Fruit fly (Drosophila melanogaster) whole organism, adult: Measurements from ENCODE around the gene Xport-A.
A peak's percentile ranks its signal among the peaks of the same experiment; 100 is the strongest.

Source experiments
- CG11617 ChIP-seq: fragments of 200-800 bp; sonication (Bioruptor generic); optimal IDR thresholded peaks from 2 replicates; lab custom pipeline; 2017; ENCODE audit warnings: mild to moderate bottlenecking, missing biosample characterization, missing genetic modification reagents, missing genetic modification characterization
- CG12768 ChIP-seq: fragments of 200-800 bp; sonication (Bioruptor generic); optimal IDR thresholded peaks from 2 replicates; lab custom pipeline; 2017; ENCODE audit warnings: missing biosample characterization, missing genetic modification characterization, mild to moderate bottlenecking, moderate library complexity, missing genetic modification reagents
- CG14711 ChIP-seq: fragments of 200-800 bp; sonication (Bioruptor generic); optimal IDR thresholded peaks from 2 replicates; lab custom pipeline; 2018; ENCODE audit warnings: missing biosample characterization, mild to moderate bottlenecking, missing genetic modification characterization, moderate library complexity
- CG1620 ChIP-seq: fragments of 200-800 bp; sonication (Bioruptor generic); optimal IDR thresholded peaks from 2 replicates; lab custom pipeline; 2016; ENCODE audit warnings: missing biosample characterization, missing genetic modification characterization
- CG33017 ChIP-seq: fragments of 200-800 bp; sonication (Bioruptor generic); optimal IDR thresholded peaks from 2 replicates; lab custom pipeline; 2018; ENCODE audit warnings: missing biosample characterization, mild to moderate bottlenecking, missing genetic modification characterization, moderate library complexity
- CG5204 ChIP-seq: fragments of 200-800 bp; sonication (Bioruptor generic); optimal IDR thresholded peaks from 2 replicates; lab custom pipeline; 2016; ENCODE audit warnings: missing biosample characterization, missing genetic modification characterization
- CG7045 ChIP-seq: fragments of 200-800 bp; sonication (Bioruptor generic); optimal IDR thresholded peaks from 2 replicates; lab custom pipeline; 2017; ENCODE audit warnings: missing biosample characterization, mild to moderate bottlenecking, missing genetic modification characterization
- CG7101 ChIP-seq: fragments of 200-800 bp; sonication (Bioruptor generic); optimal IDR thresholded peaks from 2 replicates; lab custom pipeline; 2018; ENCODE audit warnings: missing biosample characterization, mild to moderate bottlenecking, missing genetic modification characterization, moderate library complexity
- Clk ChIP-seq: fragments of 200-800 bp; sonication (Bioruptor generic); optimal IDR thresholded peaks from 2 replicates; lab custom pipeline; 2017; ENCODE audit warnings: missing biosample characterization, missing genetic modification characterization
- Crg-1 ChIP-seq: fragments of 200-800 bp; sonication (Bioruptor generic); optimal IDR thresholded peaks from 2 replicates; lab custom pipeline; 2016; ENCODE audit warnings: missing biosample characterization, missing genetic modification characterization
- Hr96 ChIP-seq: fragments of 200-800 bp; sonication (Bioruptor generic); optimal IDR thresholded peaks from 2 replicates; lab custom pipeline; 2016; ENCODE audit warnings: missing biosample characterization, missing genetic modification characterization
- Mnt ChIP-seq: fragments of 200-800 bp; sonication (Bioruptor generic); optimal IDR thresholded peaks from 2 replicates; lab custom pipeline; 2016; ENCODE audit warnings: missing biosample characterization, mild to moderate bottlenecking, missing genetic modification characterization
- bab1 ChIP-seq: fragments of 200-800 bp; sonication (Bioruptor generic); optimal IDR thresholded peaks from 3 replicates; lab custom pipeline; 2019; ENCODE audit warnings: missing biosample characterization, mild to moderate bottlenecking, missing genetic modification characterization, moderate library complexity
- cic ChIP-seq: fragments of 200-800 bp; sonication (Bioruptor generic); optimal IDR thresholded peaks from 2 replicates; lab custom pipeline; 2017; ENCODE audit warnings: missing biosample characterization, mild to moderate bottlenecking, missing genetic modification characterization, moderate library complexity
- cnc ChIP-seq, 2 experiments: fragments of >200 bp; optimal IDR thresholded peaks; 2 replicates each; lab custom pipeline; 2017
- kay ChIP-seq: fragments of 200-800 bp; sonication (Bioruptor generic); peaks from one replicate; lab custom pipeline; 2016; ENCODE audit warnings: missing biosample characterization, missing genetic modification characterization, borderline replicate concordance
- ovo ChIP-seq: fragments of 200-800 bp; sonication (Bioruptor generic); optimal IDR thresholded peaks from 2 replicates; lab custom pipeline; 2016; ENCODE audit warnings: missing biosample characterization, missing genetic modification characterization
- pad ChIP-seq: fragments of 200-800 bp; sonication (Bioruptor generic); optimal IDR thresholded peaks from 3 replicates; lab custom pipeline; 2017; ENCODE audit warnings: missing biosample characterization, missing genetic modification characterization, mild to moderate bottlenecking, moderate library complexity, missing genetic modification reagents
- tj ChIP-seq: fragments of 200-800 bp; sonication (Bioruptor generic); optimal IDR thresholded peaks from 3 replicates; lab custom pipeline; 2017; ENCODE audit warnings: missing biosample characterization, mild to moderate bottlenecking, missing genetic modification characterization, moderate library complexity
- toe ChIP-seq: fragments of 200-800 bp; sonication (Bioruptor generic); optimal IDR thresholded peaks from 2 replicates; lab custom pipeline; 2016; ENCODE audit warnings: missing biosample characterization, missing genetic modification characterization

Gene Xport-A

DNA sequence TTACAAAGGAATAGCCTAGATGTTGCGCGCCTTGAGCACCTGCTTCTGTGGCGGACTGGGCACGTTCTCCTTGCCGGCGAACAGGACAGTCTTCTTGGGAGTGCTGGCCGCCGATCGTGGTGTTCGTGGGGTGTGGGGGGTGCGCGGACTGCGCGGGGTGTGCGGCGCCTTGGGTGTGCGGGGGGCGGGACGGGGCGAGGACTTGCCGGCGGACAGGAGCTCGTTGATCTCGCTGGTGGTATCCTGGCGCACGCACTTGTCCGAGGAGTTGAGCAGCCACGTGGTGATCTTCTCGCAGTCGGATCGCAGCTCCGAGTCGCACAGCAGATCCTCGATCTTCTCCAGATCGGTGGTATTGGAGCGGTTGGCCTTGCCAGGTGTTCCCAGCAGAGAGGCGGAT is 17.0 kb upstream of the Xport-A start:
- TF ChIP-seq CG7101 (tag; lab: Kevin White, UChicago) (no peak), CG5204 (GFP tag; lab: Kevin White, UChicago) (no peak), CG14711 (tag; lab: Kevin White, UChicago) (no peak), CG33017 (tag; lab: Kevin White, UChicago) (no peak), CG11617 (no peak), ovo (GFP tag; lab: Kevin White, UChicago) (no peak), bab1 (GFP tag; lab: Kevin White, UChicago) (no peak), Crg-1 (GFP tag; lab: Kevin White, UChicago) (no peak), cic (GFP tag; lab: Kevin White, UChicago) (no peak), pad (GFP tag; lab: Kevin White, UChicago) (no peak)

DNA sequence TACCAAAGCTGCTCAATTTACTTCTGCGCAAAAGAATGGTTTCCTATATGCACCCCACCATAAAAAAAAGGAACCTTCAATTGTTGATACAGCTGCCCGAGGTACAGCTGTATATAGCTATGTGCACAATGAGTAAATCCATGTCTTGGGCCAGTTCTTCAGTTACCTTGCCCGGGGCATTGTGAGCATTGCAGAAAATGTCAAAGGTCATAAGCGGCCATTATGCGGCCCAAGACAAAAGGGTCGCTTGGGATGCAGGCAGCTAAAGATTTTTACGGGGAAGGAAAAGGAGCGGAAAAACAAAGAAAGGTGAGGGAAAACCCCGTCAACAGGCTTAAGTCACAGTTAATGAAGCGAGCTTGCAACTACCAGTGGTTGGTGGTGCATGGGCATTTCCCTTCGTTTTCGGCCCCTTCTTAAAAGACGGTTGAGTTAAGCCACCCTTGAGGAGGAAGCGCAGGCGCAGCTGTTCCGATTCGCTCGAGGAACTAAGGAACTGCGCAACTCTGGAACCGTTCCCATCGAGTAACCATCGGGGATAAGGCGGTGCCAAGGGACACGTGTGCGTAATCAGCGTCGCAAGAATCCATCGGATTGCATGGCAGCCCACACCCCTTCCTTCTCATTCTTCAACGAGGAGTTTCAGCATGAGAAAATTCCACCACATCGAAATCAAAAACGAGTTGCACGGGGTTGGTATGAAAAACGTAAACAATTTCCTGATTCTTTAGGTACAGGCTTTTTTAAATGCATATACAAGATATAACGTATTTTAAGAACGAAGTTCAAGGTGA is 15.9 kb upstream of the Xport-A start:
- no peak for TF ChIP-seq cnc (optimal IDR thresholded peaks at IDR 0.05; lab: Kevin White, UChicago)
- TF ChIP-seq pad (GFP tag; lab: Kevin White, UChicago): no peak
- TF ChIP-seq kay: no peak
- TF ChIP-seq Mnt (GFP tag; lab: Kevin White, UChicago): no peak

dm6 chr3R:19928544-19928943 is 13.3 kb upstream of the Xport-A start, which contains the start of gene CG4459:
TSS of gene CG4459 (minus strand) at chr3R:19928644.
- TF ChIP-seq Crg-1 (GFP tag; lab: Kevin White, UChicago) (no peak), bab1 (GFP tag; lab: Kevin White, UChicago) (no peak), pad (GFP tag; lab: Kevin White, UChicago) (no peak), Clk (GFP tag; lab: Kevin White, UChicago) (no peak), CG12768 (GFP tag; lab: Kevin White, UChicago) (no peak), cic (GFP tag; lab: Kevin White, UChicago) (no peak), toe (no peak), ovo (GFP tag; lab: Kevin White, UChicago) (no peak), tj (GFP tag; lab: Kevin White, UChicago) (no peak), cnc (optimal IDR thresholded peaks at IDR 0.05; lab: Kevin White, UChicago) (no peak)

DNA sequence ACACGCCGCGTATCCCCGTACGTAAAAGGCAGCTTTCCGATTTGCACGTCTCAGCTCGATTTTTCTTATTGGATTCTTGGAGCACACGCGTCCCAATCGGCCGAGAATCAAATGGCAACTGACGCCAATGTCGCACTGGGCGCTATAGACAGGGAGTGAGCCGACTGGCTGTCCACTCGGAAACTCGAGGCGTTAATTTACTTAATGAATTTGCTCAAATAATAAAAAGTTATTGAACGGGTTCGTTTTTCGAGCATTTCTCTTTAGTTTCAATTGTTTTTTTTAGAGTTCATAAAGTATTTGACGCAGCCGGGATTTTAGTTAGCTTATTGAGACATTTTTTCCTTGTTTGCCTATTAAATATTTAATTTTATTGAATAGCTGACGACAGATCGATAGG is 10.1 kb upstream of the Xport-A start, which contains the start of gene CG4462:
TSS of gene CG4462 (minus strand) at position 101 of the 400 bp plus-strand sequence.
- TF ChIP-seq CG12768 (GFP tag; lab: Kevin White, UChicago) (no peak), Hr96 (GFP tag; lab: Kevin White, UChicago) (no peak), CG7045 (GFP tag; lab: Kevin White, UChicago) (no peak), CG33017 (tag; lab: Kevin White, UChicago) (no peak), Mnt (GFP tag; lab: Kevin White, UChicago) (no peak), kay (no peak), CG5204 (GFP tag; lab: Kevin White, UChicago) (no peak), CG7101 (tag; lab: Kevin White, UChicago) (no peak), ovo (GFP tag; lab: Kevin White, UChicago) (no peak), toe (no peak), pad (GFP tag; lab: Kevin White, UChicago) (no peak), Clk (GFP tag; lab: Kevin White, UChicago) (no peak), tj (GFP tag; lab: Kevin White, UChicago) (no peak), CG11617 (no peak), cic (GFP tag; lab: Kevin White, UChicago) (no peak), cnc (optimal IDR thresholded peaks at IDR 0.05; lab: Kevin White, UChicago) (no peak), Crg-1 (GFP tag; lab: Kevin White, UChicago) (no peak), CG1620 (no peak), CG14711 (tag; lab: Kevin White, UChicago) (no peak)

DNA sequence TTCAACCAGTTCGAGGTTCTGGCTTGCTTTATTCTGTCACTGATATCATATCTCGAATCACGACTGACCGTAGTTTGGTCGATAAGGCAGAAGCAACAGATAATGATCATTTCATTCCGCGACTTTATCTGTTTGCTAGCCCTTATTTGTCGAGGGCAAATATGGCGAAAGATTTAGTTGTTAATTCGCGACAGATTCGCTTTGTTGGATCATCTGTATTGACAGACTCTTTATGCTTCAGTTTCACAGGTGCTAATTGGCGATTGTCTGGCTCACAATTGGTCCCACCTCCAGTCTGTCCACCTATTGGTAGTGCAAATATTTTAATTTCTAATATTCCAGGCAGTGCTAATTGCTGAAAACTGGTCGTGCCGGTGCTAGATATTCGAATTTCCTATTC is 9.1 kb upstream of the Xport-A start:
- TF ChIP-seq Crg-1 (GFP tag; lab: Kevin White, UChicago) (peak; percentile 85), Hr96 (GFP tag; lab: Kevin White, UChicago) (peak; percentile 47), toe (peak; percentile 75), ovo (GFP tag; lab: Kevin White, UChicago) (peak; percentile 71), CG11617 (peak; percentile 54), CG1620 (peak; percentile 38), Clk (GFP tag; lab: Kevin White, UChicago) (peak; percentile 40), tj (GFP tag; lab: Kevin White, UChicago) (no peak), CG33017 (tag; lab: Kevin White, UChicago) (peak; percentile 67), cic (GFP tag; lab: Kevin White, UChicago) (peak; percentile 84), bab1 (GFP tag; lab: Kevin White, UChicago) (no peak), cnc (optimal IDR thresholded peaks at IDR 0.05; lab: Kevin White, UChicago) (no peak), CG12768 (GFP tag; lab: Kevin White, UChicago) (peak; percentile 66), CG5204 (GFP tag; lab: Kevin White, UChicago) (peak; percentile 12), CG7045 (GFP tag; lab: Kevin White, UChicago) (peak; percentile 92), pad (GFP tag; lab: Kevin White, UChicago) (peak; percentile 43), CG14711 (tag; lab: Kevin White, UChicago) (peak; percentile 33), kay (peak; percentile 96), Mnt (GFP tag; lab: Kevin White, UChicago) (peak; percentile 35), CG7101 (tag; lab: Kevin White, UChicago) (peak; percentile 79)

DNA sequence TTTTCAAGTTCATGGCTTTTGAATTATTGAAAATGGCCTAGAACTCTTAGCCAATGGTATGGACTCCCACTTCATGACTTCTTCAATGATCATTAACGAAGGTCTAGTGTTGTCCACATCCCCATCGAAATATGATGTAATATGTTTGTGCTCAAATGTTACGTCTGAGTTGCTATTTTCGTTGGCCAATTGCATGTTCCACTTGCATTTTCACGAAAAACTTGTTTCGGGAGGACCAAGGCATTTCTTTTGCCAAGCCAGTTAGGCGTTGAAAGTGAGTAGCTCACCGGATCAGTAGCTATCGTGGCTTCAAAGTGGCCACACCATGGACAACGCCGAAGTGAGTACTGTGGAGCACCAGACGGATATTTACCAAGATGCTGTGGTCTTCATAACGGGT is 3.0 kb upstream of the Xport-A start, which contains the start of gene CG4770:
TSS of gene CG4770 (plus strand) at position 301 of the 400 bp plus-strand sequence.
- TF ChIP-seq Crg-1 (GFP tag; lab: Kevin White, UChicago) (no peak), Clk (GFP tag; lab: Kevin White, UChicago) (no peak), toe (no peak), ovo (GFP tag; lab: Kevin White, UChicago) (no peak), CG5204 (GFP tag; lab: Kevin White, UChicago) (no peak), CG11617 (no peak), tj (GFP tag; lab: Kevin White, UChicago) (no peak), CG1620 (no peak), kay (no peak), CG14711 (tag; lab: Kevin White, UChicago) (no peak), CG12768 (GFP tag; lab: Kevin White, UChicago) (no peak), bab1 (GFP tag; lab: Kevin White, UChicago) (no peak), pad (GFP tag; lab: Kevin White, UChicago) (no peak), cnc (optimal IDR thresholded peaks at IDR 0.05; lab: Kevin White, UChicago) (no peak), CG7101 (tag; lab: Kevin White, UChicago) (no peak), CG33017 (tag; lab: Kevin White, UChicago) (no peak)
